Worm (Caenorhabditis elegans): ENCODE results near the gene T14G12.11.

The T14G12.11 gene

ce11 chrX:3733732-3734131, 28.6 kb downstream of the T14G12.11 start, which contains the start of gene tag-18:
TSS of gene tag-18 (minus strand) at chrX:3734036.
- TF ChIP-seq snu-23 (GFP tag; optimal IDR thresholded peaks at IDR 0.05) (no peak), lir-3 (tag; optimal IDR thresholded peaks at IDR 0.05; ENCODE audit: poor library complexity) (no peak), unc-86 (tag; optimal IDR thresholded peaks at IDR 0.05) (no peak), efl-1 (optimal IDR thresholded peaks at IDR 0.05) (no peak), efl-1 (GFP tag; optimal IDR thresholded peaks at IDR 0.05 in 1 of 2) (no peak), fos-1 (tag; optimal IDR thresholded peaks at IDR 0.05) (no peak), hpl-2 (GFP tag; optimal IDR thresholded peaks at IDR 0.05) (no peak), tbx-2 (tag; optimal IDR thresholded peaks at IDR 0.05) (no peak), ceh-82 (tag; optimal IDR thresholded peaks at IDR 0.05) (no peak), egl-27 (tag; optimal IDR thresholded peaks at IDR 0.05) (no peak), C16A3.4 (tag; optimal IDR thresholded peaks at IDR 0.05) (no peak), nhr-12 (tag; optimal IDR thresholded peaks at IDR 0.05) (no peak), aha-1 (tag; optimal IDR thresholded peaks at IDR 0.05) (no peak), F16B12.6 (tag; optimal IDR thresholded peaks at IDR 0.05) (no peak), ama-1 (optimal IDR thresholded peaks at IDR 0.05) (no peak), aly-2 (tag; optimal IDR thresholded peaks at IDR 0.05) (no peak), dpl-1 (GFP tag; optimal IDR thresholded peaks at IDR 0.05) (no peak), snpc-4 (tag; optimal IDR thresholded peaks at IDR 0.05) (no peak), ets-5 (GFP tag; IDR thresholded peaks at IDR 0.05) (no peak), unc-98 (GFP tag; IDR thresholded peaks at IDR 0.05) (no peak)

ce11 chrX:3733321-3733720, 29.0 kb downstream of the T14G12.11 start:
- TF ChIP-seq fos-1 (tag; optimal IDR thresholded peaks at IDR 0.05) (no peak), lin-13 (GFP tag; optimal IDR thresholded peaks at IDR 0.05) (no peak), unc-30 (tag; optimal IDR thresholded peaks at IDR 0.05) (no peak), tlp-1 (tag; optimal IDR thresholded peaks at IDR 0.05) (no peak), mep-1 (tag; optimal IDR thresholded peaks at IDR 0.05) (no peak), skn-1 (tag; optimal IDR thresholded peaks at IDR 0.05) (no peak), grh-1 (GFP tag; IDR thresholded peaks at IDR 0.05) (no peak), nhr-237 (tag; optimal IDR thresholded peaks at IDR 0.05) (no peak), unc-86 (tag; optimal IDR thresholded peaks at IDR 0.05) (no peak), efl-1 (optimal IDR thresholded peaks at IDR 0.05) (no peak), efl-1 (GFP tag; optimal IDR thresholded peaks at IDR 0.05 in 1 of 2) (peak in 1 of 2 experiments; percentile 4), pax-3 (tag; optimal IDR thresholded peaks at IDR 0.05) (no peak), dpl-1 (GFP tag; optimal IDR thresholded peaks at IDR 0.05) (no peak), fkh-10 (GFP tag; optimal IDR thresholded peaks at IDR 0.05) (no peak), efl-3 (GFP tag; optimal IDR thresholded peaks at IDR 0.05) (no peak), snu-23 (GFP tag; optimal IDR thresholded peaks at IDR 0.05) (no peak), Y116A8C.19 (tag; optimal IDR thresholded peaks at IDR 0.05; ENCODE audit: borderline replicate concordance) (no peak), ceh-63 (GFP tag; optimal IDR thresholded peaks at IDR 0.05) (no peak), lin-35 (GFP tag; optimal IDR thresholded peaks at IDR 0.05) (no peak), pag-3 (tag; optimal IDR thresholded peaks at IDR 0.05; ENCODE audit: borderline replicate concordance, insufficient read depth) (peak; percentile 25), dsc-1 (tag; optimal IDR thresholded peaks at IDR 0.05) (peak; percentile 16), ztf-11 (tag; optimal IDR thresholded peaks at IDR 0.05) (no peak), egl-13 (tag; optimal IDR thresholded peaks at IDR 0.05) (no peak), fkh-8 (tag; optimal IDR thresholded peaks at IDR 0.05) (no peak), alr-1 (tag; optimal IDR thresholded peaks at IDR 0.05; ENCODE audit: borderline replicate concordance) (no peak), C16A3.4 (tag; optimal IDR thresholded peaks at IDR 0.05) (no peak), sox-4 (tag; optimal IDR thresholded peaks at IDR 0.05) (no peak), lir-3 (tag; optimal IDR thresholded peaks at IDR 0.05; ENCODE audit: poor library complexity) (no peak), lin-15B (tag; optimal IDR thresholded peaks at IDR 0.05) (no peak), zag-1 (tag; optimal IDR thresholded peaks at IDR 0.05) (no peak), C04F5.9 (tag; optimal IDR thresholded peaks at IDR 0.05) (no peak), nhr-19 (GFP tag; conservative IDR thresholded peaks at IDR 0.05) (peak; percentile 7; the same call in 1 of the 2 replicates), lsy-2 (tag; optimal IDR thresholded peaks at IDR 0.05) (no peak), nhr-84 (tag; optimal IDR thresholded peaks at IDR 0.05) (no peak), elt-3 (tag; optimal IDR thresholded peaks at IDR 0.05) (no peak), jun-1 (tag; optimal IDR thresholded peaks at IDR 0.05) (no peak), nhr-71 (tag; optimal IDR thresholded peaks at IDR 0.05) (peak; percentile 30), hpl-2 (GFP tag; optimal IDR thresholded peaks at IDR 0.05) (no peak), zip-4 (GFP tag; optimal IDR thresholded peaks at IDR 0.05) (no peak), rnt-1 (tag; optimal IDR thresholded peaks at IDR 0.05) (peak; percentile 64)

All from whole organism, L1 larva.